Worm (Caenorhabditis elegans) whole organism, early embryonic: ENCODE results near the gene K11H3.8.

Experiments
- B0310.2 ChIP-seq: sonication (generic microtip); optimal IDR thresholded peaks from 2 replicates; lab custom pipeline; 2016; ENCODE audit warnings: mild to moderate bottlenecking, missing genetic modification characterization, missing compliant biosample characterization
- F13C5.2 ChIP-seq: sonication (generic microtip); optimal IDR thresholded peaks from 2 replicates; lab custom pipeline; 2017; ENCODE audit warnings: mild to moderate bottlenecking, missing genetic modification characterization, inconsistent platforms, missing compliant biosample characterization
- aly-1 ChIP-seq: sonication (generic microtip); optimal IDR thresholded peaks from 2 replicates; lab custom pipeline; 2016; ENCODE audit warnings: missing genetic modification characterization, missing compliant biosample characterization
- ama-1 ChIP-seq: fragments of 150-350 bp; optimal IDR thresholded peaks from 2 replicates; lab custom pipeline; 2014
- ceh-13 ChIP-seq: fragments of 200-800 bp; sonication (Bioruptor generic); optimal IDR thresholded peaks from 2 replicates; lab custom pipeline; 2018; ENCODE audit warnings: mild to moderate bottlenecking, missing genetic modification characterization, missing compliant biosample characterization
- ceh-36 ChIP-seq: sonication (generic microtip); optimal IDR thresholded peaks from 2 replicates; lab custom pipeline; 2016; ENCODE audit warnings: missing genetic modification characterization, inconsistent platforms, missing compliant biosample characterization
- ets-7 ChIP-seq: sonication (generic microtip); optimal IDR thresholded peaks from 2 replicates; lab custom pipeline; 2016; ENCODE audit warnings: missing genotype, missing genetic modification characterization, missing compliant biosample characterization
- hmg-4 ChIP-seq: fragments of 200-800 bp; sonication (Bioruptor generic); optimal IDR thresholded peaks from 2 replicates; lab custom pipeline; 2018; ENCODE audit warnings: mild to moderate bottlenecking, missing genetic modification characterization, missing compliant biosample characterization
- hnd-1 ChIP-seq: sonication (generic microtip); optimal IDR thresholded peaks from 2 replicates; lab custom pipeline; 2016; ENCODE audit warnings: missing genetic modification characterization, missing compliant biosample characterization
- scrt-1 ChIP-seq: fragments of 200-800 bp; sonication (Bioruptor generic); IDR thresholded peaks from 2 replicates; pipeline ENCODE4 v1.3.6; 2022; ENCODE audit warnings: missing genetic modification characterization, missing compliant biosample characterization
- sea-1 ChIP-seq: fragments of 200-800 bp; sonication (Bioruptor generic); conservative IDR thresholded peaks from 2 replicates; pipeline ENCODE4 v1.3.6; 2022; ENCODE audit warnings: missing genetic modification characterization, missing compliant biosample characterization
- tbx-37 ChIP-seq: fragments of 200-800 bp; sonication (Bioruptor generic); conservative IDR thresholded peaks from 2 replicates; pipeline ENCODE4 v1.3.6; 2022; ENCODE audit warnings: missing genetic modification reagents, missing genetic modification characterization, missing compliant biosample characterization
- tra-4 ChIP-seq: sonication (generic microtip); optimal IDR thresholded peaks from 2 replicates; lab custom pipeline; 2017; ENCODE audit warnings: missing genetic modification characterization, missing compliant biosample characterization

DNA sequence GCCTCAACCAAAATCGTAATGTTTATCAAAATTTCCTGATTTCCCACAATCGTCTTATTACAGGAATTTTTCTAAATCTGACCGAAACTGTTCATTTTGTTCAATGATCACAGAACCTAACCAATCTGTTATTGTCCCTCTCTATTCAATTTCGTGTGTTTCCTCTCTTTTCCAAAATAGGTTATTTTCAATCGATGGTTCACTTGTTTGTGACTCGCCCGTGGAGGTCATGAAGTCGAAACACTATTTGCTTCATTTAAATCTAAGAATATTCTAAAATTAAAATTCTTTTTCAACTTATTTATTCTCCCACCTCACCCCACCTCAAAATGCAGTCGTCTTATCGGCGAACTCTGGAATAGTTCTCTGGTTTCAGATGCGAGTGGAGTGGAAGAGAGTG, 15.9 kb downstream of the K11H3.8 start:
- no peak for TF ChIP-seq ama-1
- TF ChIP-seq ceh-36 (tag; lab: Kevin White, UChicago): no peak
- no peak for TF ChIP-seq scrt-1
- no peak for TF ChIP-seq ets-7 (tag; lab: Kevin White, UChicago)
- TF ChIP-seq hmg-4: no peak
- TF ChIP-seq ceh-13: no peak
- no peak for TF ChIP-seq tra-4 (tag; lab: Kevin White, UChicago)
- TF ChIP-seq sea-1 (GFP tag; lab: Robert Waterston, UW): no peak
- no peak for TF ChIP-seq aly-1 (tag; lab: Kevin White, UChicago)
- no peak for TF ChIP-seq tbx-37 (GFP tag; lab: Robert Waterston, UW)
- no peak for TF ChIP-seq hnd-1 (tag; lab: Kevin White, UChicago)
- TF ChIP-seq F13C5.2 (tag; lab: Kevin White, UChicago): no peak
- TF ChIP-seq B0310.2 (tag; lab: Kevin White, UChicago): no peak
